Worm (Caenorhabditis elegans) whole organism, L1 larva: ENCODE results near the gene nhx-9.

ENCODE experiments used
- Y116A8C.19 ChIP-seq: sonication (generic microtip); optimal IDR thresholded peaks from 2 replicates; lab custom pipeline; 2016; ENCODE audit warnings: missing compliant biosample characterization, missing genetic modification characterization, borderline replicate concordance
- aha-1 ChIP-seq: fragments of 150-350 bp; optimal IDR thresholded peaks from 2 replicates; lab custom pipeline; 2014; ENCODE audit warnings: missing biosample characterization, missing genetic modification characterization
- alr-1 ChIP-seq: fragments of 200-800 bp; sonication (Bioruptor generic); optimal IDR thresholded peaks from 2 replicates; lab custom pipeline; 2018; ENCODE audit warnings: borderline replicate concordance, mild to moderate bottlenecking, missing genetic modification characterization, missing compliant biosample characterization
- aly-2 ChIP-seq: fragments of 150-350 bp; optimal IDR thresholded peaks from 2 replicates; lab custom pipeline; 2014; ENCODE audit warnings: missing biosample characterization, missing genetic modification characterization
- ama-1 ChIP-seq: fragments of 150-350 bp; optimal IDR thresholded peaks from 2 replicates; lab custom pipeline; 2014
- blmp-1 ChIP-seq: fragments of 150-350 bp; optimal IDR thresholded peaks from 2 replicates; lab custom pipeline; 2014; ENCODE audit warnings: missing biosample characterization, missing genetic modification characterization
- dpl-1 ChIP-seq, 3 experiments: fragments of 150-350 bp in 2 of 3; sonication (generic microtip) in 1 of 3; optimal IDR thresholded peaks; 2 replicates each; lab custom pipeline; 2014 to 2017; ENCODE audit warnings: missing biosample characterization in 3 of 3, missing genetic modification characterization in 3 of 3, missing genetic modification reagents in 3 of 3
- efl-1 ChIP-seq, 4 experiments: fragments of 150-350 bp; optimal IDR thresholded peaks in 3 of 4; peaks in 1 of 4; 1 replicate in 1 of 4; 2 replicates in 3 of 4; lab custom pipeline; 2014; ENCODE audit warnings: missing biosample characterization in 2 of 4, missing genetic modification characterization in 2 of 4, missing genetic modification reagents in 2 of 4
- egl-13 ChIP-seq: sonication (generic microtip); optimal IDR thresholded peaks from 2 replicates; lab custom pipeline; 2016; ENCODE audit warnings: missing genotype, missing genetic modification reagents, missing genetic modification characterization, missing compliant biosample characterization
- elt-2 ChIP-seq: sonication (generic microtip); optimal IDR thresholded peaks from 2 replicates; lab custom pipeline; 2016; ENCODE audit warnings: missing genetic modification characterization, mild to moderate bottlenecking, inconsistent platforms, missing compliant biosample characterization, missing genetic modification reagents
- elt-3 ChIP-seq, 6 experiments: fragments of 150-350 bp in 1 of 6; sonication (generic microtip); optimal IDR thresholded peaks; 2 replicates each; lab custom pipeline; 2017 to 2018; ENCODE audit warnings: missing biosample characterization in 6 of 6, missing genetic modification characterization in 6 of 6, inconsistent platforms in 1 of 6
- fos-1 ChIP-seq: fragments of 150-350 bp; optimal IDR thresholded peaks from 2 replicates; lab custom pipeline; 2014; ENCODE audit warnings: missing biosample characterization, missing genetic modification characterization
- hlh-4 ChIP-seq: sonication (generic microtip); optimal IDR thresholded peaks from 2 replicates; lab custom pipeline; 2016; ENCODE audit warnings: mild to moderate bottlenecking, missing genetic modification characterization, missing compliant biosample characterization
- irx-1 ChIP-seq: sonication (generic microtip); optimal IDR thresholded peaks from 2 replicates; lab custom pipeline; 2016; ENCODE audit warnings: missing genetic modification characterization, missing compliant biosample characterization
- jun-1 ChIP-seq: fragments of 150-350 bp; optimal IDR thresholded peaks from 2 replicates; lab custom pipeline; 2014; ENCODE audit warnings: missing biosample characterization, missing genetic modification reagents, missing genetic modification characterization
- lin-14 ChIP-seq: fragments of 200-800 bp; sonication (Bioruptor generic); optimal IDR thresholded peaks from 2 replicates; lab custom pipeline; 2018; ENCODE audit warnings: mild to moderate bottlenecking, missing genetic modification characterization, moderate library complexity, missing compliant biosample characterization
- lin-35 ChIP-seq, 2 experiments: fragments of 150-350 bp; optimal IDR thresholded peaks; 2 replicates each; lab custom pipeline; 2014; ENCODE audit warnings: missing biosample characterization in 2 of 2, missing genetic modification characterization in 2 of 2, missing genetic modification reagents in 2 of 2
- lir-3 ChIP-seq: sonication (generic microtip); optimal IDR thresholded peaks from 2 replicates; lab custom pipeline; 2016; ENCODE audit warnings: mild to moderate bottlenecking, missing genetic modification characterization, moderate library complexity, missing compliant biosample characterization; ENCODE audit not compliant: poor library complexity
- mdl-1 ChIP-seq, 2 experiments: fragments of 150-350 bp; optimal IDR thresholded peaks; 2 replicates each; lab custom pipeline; 2014 to 2017; ENCODE audit warnings: missing biosample characterization in 2 of 2, missing genetic modification characterization in 2 of 2, inconsistent platforms in 1 of 2
- mef-2 ChIP-seq: fragments of 150-350 bp; optimal IDR thresholded peaks from 2 replicates; lab custom pipeline; 2014; ENCODE audit warnings: missing biosample characterization, missing genetic modification characterization
- mep-1 ChIP-seq: fragments of 150-350 bp; optimal IDR thresholded peaks from 2 replicates; lab custom pipeline; 2014; ENCODE audit warnings: missing biosample characterization, missing genetic modification characterization
- nhr-20 ChIP-seq: sonication (generic microtip); optimal IDR thresholded peaks from 2 replicates; lab custom pipeline; 2016; ENCODE audit warnings: mild to moderate bottlenecking, missing genetic modification characterization, missing compliant biosample characterization
- nhr-47 ChIP-seq: sonication (generic microtip); optimal IDR thresholded peaks from 2 replicates; lab custom pipeline; 2016; ENCODE audit warnings: mild to moderate bottlenecking, missing genetic modification characterization, moderate library complexity, missing compliant biosample characterization
- nhr-71 ChIP-seq: sonication (generic microtip); optimal IDR thresholded peaks from 2 replicates; lab custom pipeline; 2016; ENCODE audit warnings: mild to moderate bottlenecking, missing genetic modification characterization, moderate library complexity, missing compliant biosample characterization
- nhr-77 ChIP-seq: fragments of 150-350 bp; optimal IDR thresholded peaks from 2 replicates; lab custom pipeline; 2014; ENCODE audit warnings: missing biosample characterization, missing genetic modification characterization
- nhr-85 ChIP-seq: sonication (generic microtip); peaks from one replicate; lab custom pipeline; 2016; ENCODE audit warnings: missing genetic modification characterization, inconsistent platforms, missing compliant biosample characterization
- nhr-90 ChIP-seq: sonication (generic microtip); optimal IDR thresholded peaks from 2 replicates; lab custom pipeline; 2016; ENCODE audit warnings: mild to moderate bottlenecking, missing genetic modification characterization, missing compliant biosample characterization; ENCODE audit not compliant: poor library complexity
- pax-3 ChIP-seq: fragments of 200-800 bp; sonication (Bioruptor generic); optimal IDR thresholded peaks from 2 replicates; lab custom pipeline; 2018; ENCODE audit warnings: mild to moderate bottlenecking, missing genetic modification characterization, moderate library complexity, missing compliant biosample characterization
- sptf-1 ChIP-seq: fragments of 150-350 bp; optimal IDR thresholded peaks from 2 replicates; lab custom pipeline; 2014; ENCODE audit warnings: missing biosample characterization, missing genetic modification characterization
- swsn-7 ChIP-seq: sonication (generic microtip); optimal IDR thresholded peaks from 2 replicates; lab custom pipeline; 2016; ENCODE audit warnings: missing genetic modification characterization, missing compliant biosample characterization
- tlp-1 ChIP-seq: fragments of 150-350 bp; optimal IDR thresholded peaks from 2 replicates; lab custom pipeline; 2014; ENCODE audit warnings: missing biosample characterization, missing genetic modification characterization
- unc-62 ChIP-seq: fragments of 150-350 bp; optimal IDR thresholded peaks from 2 replicates; lab custom pipeline; 2014; ENCODE audit warnings: missing biosample characterization, missing genetic modification reagents, missing genetic modification characterization
- unc-98 ChIP-seq: fragments of 200-800 bp; sonication (Bioruptor generic); IDR thresholded peaks from 2 replicates; pipeline ENCODE4 v1.3.6; 2022; ENCODE audit warnings: missing genetic modification characterization, missing compliant biosample characterization
- vab-15 ChIP-seq: sonication (generic microtip); optimal IDR thresholded peaks from 2 replicates; lab custom pipeline; 2017; ENCODE audit warnings: missing genotype, mild to moderate bottlenecking, missing genetic modification characterization, missing compliant biosample characterization

Gene nhx-9

ce11 chrIV:11911723-11912122, 18.9 kb upstream of the nhx-9 start, which contains the start of gene VZK822L.2:
Gene VZK822L.2, plus strand, starts transcription at chrIV:11912023.
- TF ChIP-seq efl-1 (optimal IDR thresholded peaks at IDR 0.05; lab: Kevin White, UChicago), result no peak
- TF ChIP-seq efl-1 (GFP tag; optimal IDR thresholded peaks at IDR 0.05 in 1 of 2; lab: Kevin White, UChicago), result peak in 1 of 2 experiments; percentile 19
- TF ChIP-seq irx-1 (tag; lab: Kevin White, UChicago), result no peak
- TF ChIP-seq, all 84 proteins: peak for 1

ce11 chrIV:11913295-11913940, 17.3 kb upstream of the nhx-9 start:
- no peak for TF ChIP-seq dpl-1 (GFP tag; optimal IDR thresholded peaks at IDR 0.05; lab: Kevin White, UChicago)
- TF ChIP-seq lir-3, result no peak
- TF ChIP-seq nhr-71 (tag; lab: Kevin White, UChicago), result peak; percentile 26
- TF ChIP-seq ama-1 (lab: Kevin White, UChicago), result no peak
- TF ChIP-seq mef-2, result no peak
- no peak for TF ChIP-seq unc-62 (GFP tag; lab: Kevin White, UChicago)
- TF ChIP-seq elt-3 (tag; optimal IDR thresholded peaks at IDR 0.05; lab: Kevin White, UChicago), result no peak
- TF ChIP-seq lin-35 (GFP tag; optimal IDR thresholded peaks at IDR 0.05; lab: Kevin White, UChicago), result peak in 1 of 2 experiments; percentile 13
- no peak for TF ChIP-seq nhr-47 (tag; lab: Kevin White, UChicago)
- TF ChIP-seq efl-1 (optimal IDR thresholded peaks at IDR 0.05; lab: Kevin White, UChicago), result no peak
- peak in 1 of 2 experiments; percentile 55 for TF ChIP-seq efl-1 (GFP tag; optimal IDR thresholded peaks at IDR 0.05 in 1 of 2; lab: Kevin White, UChicago)
- TF ChIP-seq unc-98 (GFP tag; lab: Robert Waterston, UW), result no peak
- TF ChIP-seq elt-2 (tag; lab: Kevin White, UChicago), result peak; percentile 46
- TF ChIP-seq, all 84 proteins: peak for 4

DNA sequence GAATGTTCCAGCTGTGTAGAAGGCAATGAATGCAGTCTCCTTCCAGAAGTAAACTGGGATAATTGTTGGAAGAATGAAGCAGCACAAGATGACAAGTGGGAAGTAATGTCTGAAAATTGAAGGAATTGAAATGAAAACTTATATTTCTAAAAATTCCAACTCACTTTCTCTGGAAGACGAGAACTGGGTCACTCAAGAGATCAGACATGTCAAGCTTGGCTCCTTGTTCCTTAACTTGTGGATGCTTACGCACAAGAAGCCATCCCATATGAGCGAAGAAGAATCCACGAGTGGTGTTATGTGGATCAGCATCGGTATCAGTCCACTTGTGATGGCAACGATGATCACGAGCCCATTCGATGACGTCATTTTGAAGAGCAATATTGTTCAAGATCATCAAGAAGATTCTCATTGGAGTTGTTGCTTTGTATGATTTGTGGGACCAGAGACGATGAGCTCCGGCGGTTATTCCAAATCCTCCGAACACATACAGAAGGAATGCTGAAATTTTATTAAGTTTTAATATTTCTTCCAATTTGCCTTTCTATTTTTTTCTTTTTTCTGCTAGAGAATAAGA, 16.3 kb upstream of the nhx-9 start:
- TF ChIP-seq lin-14 (GFP tag; lab: Kevin White, UChicago), result no peak
- no peak for TF ChIP-seq efl-1 (optimal IDR thresholded peaks at IDR 0.05; lab: Kevin White, UChicago)
- TF ChIP-seq efl-1 (GFP tag; optimal IDR thresholded peaks at IDR 0.05 in 1 of 2; lab: Kevin White, UChicago), result peak in 1 of 2 experiments; percentile 84

- peak; percentile 32 for TF ChIP-seq nhr-20 (tag; lab: Kevin White, UChicago)
- peak; percentile 49 for TF ChIP-seq elt-2 (tag; lab: Kevin White, UChicago)
- peak in 3 of 6 experiments; percentile 59 to 60 (median 59) for TF ChIP-seq elt-3 (tag; optimal IDR thresholded peaks at IDR 0.05; lab: Kevin White, UChicago)
- peak; percentile 58 for TF ChIP-seq lin-14 (GFP tag; lab: Kevin White, UChicago)
- peak in 1 of 2 experiments; percentile 21 for TF ChIP-seq mdl-1 (tag; optimal IDR thresholded peaks at IDR 0.05; lab: Kevin White, UChicago)
- TF ChIP-seq lin-35 (GFP tag; optimal IDR thresholded peaks at IDR 0.05; lab: Kevin White, UChicago), result peak in 1 of 2 experiments; percentile 24
- no peak for TF ChIP-seq hlh-4 (tag; lab: Kevin White, UChicago)
- TF ChIP-seq sptf-1 (tag; lab: Kevin White, UChicago), result no peak
- no peak for TF ChIP-seq Y116A8C.19 (tag; lab: Kevin White, UChicago)
- TF ChIP-seq efl-1 (optimal IDR thresholded peaks at IDR 0.05; lab: Kevin White, UChicago), result no peak
- peak in 1 of 2 experiments; percentile 83 for TF ChIP-seq efl-1 (GFP tag; optimal IDR thresholded peaks at IDR 0.05 in 1 of 2; lab: Kevin White, UChicago)
- TF ChIP-seq nhr-85 (tag; lab: Kevin White, UChicago), result peak; percentile 80
- TF ChIP-seq nhr-71 (tag; lab: Kevin White, UChicago), result peak; percentile 31
- peak; percentile 2 for TF ChIP-seq nhr-47 (tag; lab: Kevin White, UChicago)
- TF ChIP-seq tlp-1 (tag; lab: Kevin White, UChicago), result peak; percentile 24
- peak; percentile 31 for TF ChIP-seq mep-1 (tag; lab: Kevin White, UChicago)
- TF ChIP-seq blmp-1 (tag; lab: Kevin White, UChicago), result peak; percentile 23
These were observed 15.6 kb upstream of the nhx-9 start, which contains the start of gene fat-6 for ce11 chrIV:11914837-11915737. Gene fat-6, minus strand, starts transcription at chrIV:11915687.

DNA sequence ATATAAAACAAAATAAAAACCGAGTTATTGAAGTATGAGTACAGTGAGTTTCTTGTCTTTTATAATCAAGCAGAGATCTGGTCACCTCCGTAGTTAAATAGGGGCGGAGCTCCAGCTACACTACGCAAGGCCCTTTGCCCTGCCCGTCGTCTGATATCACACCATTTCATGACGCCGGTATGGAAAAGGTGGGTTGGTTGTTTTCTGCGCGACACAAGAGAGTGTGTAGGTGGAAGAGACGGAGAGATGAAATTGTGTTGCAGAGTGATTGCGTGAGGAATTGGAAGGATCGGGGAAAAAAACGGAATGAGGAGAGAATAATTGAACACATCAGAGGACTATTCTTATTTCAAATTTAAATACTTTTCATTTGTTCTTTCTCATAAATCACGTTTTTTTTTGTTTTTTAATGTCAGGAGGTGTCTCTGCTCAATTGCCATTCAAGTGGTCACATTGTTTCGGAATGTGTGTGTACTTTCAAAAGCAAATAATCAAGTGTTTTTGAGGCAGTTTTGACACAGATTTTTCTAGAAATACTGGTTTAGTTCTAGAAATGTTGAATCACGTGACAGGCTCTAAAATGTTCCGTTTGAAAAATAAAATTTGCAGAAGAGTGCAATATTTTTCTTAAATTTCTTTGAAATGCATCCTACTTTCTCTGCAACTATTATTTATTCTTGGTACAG, 14.8 kb upstream of the nhx-9 start, which contains the start of gene ZK822.9:
Gene ZK822.9, plus strand, starts transcription at position 180 of the 686 bp plus-strand sequence.
- TF ChIP-seq fos-1 (tag; lab: Kevin White, UChicago) (no peak), nhr-85 (tag; lab: Kevin White, UChicago) (peak; percentile 75), nhr-90 (tag; lab: Kevin White, UChicago) (peak; percentile 5), aly-2 (tag; lab: Kevin White, UChicago) (no peak), pax-3 (tag; lab: Kevin White, UChicago) (no peak), lin-35 (GFP tag; optimal IDR thresholded peaks at IDR 0.05; lab: Kevin White, UChicago) (peak in 1 of 2 experiments; percentile 50), vab-15 (tag; lab: Kevin White, UChicago) (no peak), elt-2 (tag; lab: Kevin White, UChicago) (peak; percentile 48), unc-62 (GFP tag; lab: Kevin White, UChicago) (no peak), ama-1 (lab: Kevin White, UChicago) (no peak), alr-1 (tag; lab: Kevin White, UChicago) (no peak), swsn-7 (no peak), egl-13 (tag; lab: Kevin White, UChicago) (no peak), jun-1 (no peak), aha-1 (tag; lab: Kevin White, UChicago) (no peak), mep-1 (tag; lab: Kevin White, UChicago) (peak; percentile 14), nhr-20 (tag; lab: Kevin White, UChicago) (peak; percentile 38), nhr-47 (tag; lab: Kevin White, UChicago) (no peak), nhr-77 (tag; lab: Kevin White, UChicago) (no peak)
